Fruit fly (Drosophila melanogaster) Kc167 (cell line): ENCODE measurements around the gene CG4080.

Experiments used
- Myc ChIP-seq: fragments of >200 bp; optimal IDR thresholded peaks from 2 replicates; lab custom pipeline; 2017; ENCODE audit warnings: missing external identifiers
- Sin3A ChIP-seq: fragments of >200 bp; optimal IDR thresholded peaks from 2 replicates; lab custom pipeline; 2018; ENCODE audit warnings: missing external identifiers
- h ChIP-seq: fragments of >200 bp; optimal IDR thresholded peaks from 3 replicates; lab custom pipeline; 2018; ENCODE audit warnings: missing external identifiers
- insv ChIP-seq: fragments of >200 bp; optimal IDR thresholded peaks from 3 replicates; lab custom pipeline; 2018; ENCODE audit warnings: missing external identifiers
- psq ChIP-seq: fragments of >200 bp; optimal IDR thresholded peaks from 2 replicates; lab custom pipeline; 2017; ENCODE audit warnings: missing external identifiers
- ttk ChIP-seq: sonication (Bioruptor generic); optimal IDR thresholded peaks from 2 replicates; lab custom pipeline; 2017; ENCODE audit warnings: missing external identifiers

CG4080 gene

DNA sequence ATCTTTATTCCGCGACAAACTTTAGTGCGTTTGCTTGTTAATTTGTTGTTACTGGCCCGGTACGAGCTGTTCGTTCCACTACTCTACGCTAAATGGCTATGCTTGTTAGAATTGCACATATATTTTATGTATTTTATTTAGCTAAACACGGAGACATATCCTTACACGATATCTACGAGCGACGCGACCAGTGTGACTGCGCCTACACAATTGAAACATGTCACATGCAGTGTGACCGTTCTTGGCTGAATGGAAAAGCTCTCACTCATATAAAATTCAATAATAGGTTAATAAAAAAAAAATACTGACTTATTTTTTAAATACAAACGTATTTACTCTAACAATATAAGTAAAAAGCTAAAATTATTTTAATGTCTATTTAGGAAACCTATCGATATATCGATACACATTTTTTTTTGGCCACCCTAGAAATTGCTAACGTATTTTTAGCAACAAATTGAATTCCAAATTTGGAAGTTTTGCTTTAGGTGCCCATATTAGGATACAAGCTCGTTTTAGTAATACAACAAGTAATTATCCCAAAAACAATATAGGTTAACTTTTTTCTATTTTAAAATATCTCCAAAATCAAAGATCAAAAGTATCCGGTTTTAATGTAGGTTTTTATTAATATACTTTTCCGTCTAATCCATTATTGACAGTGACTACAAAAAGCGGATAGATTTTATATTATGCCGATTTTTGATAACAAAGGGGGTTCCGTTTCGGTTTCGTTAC, at the start of gene CG4080:
CG4080 (minus strand) TSS at position 215 of the 738 bp plus-strand sequence.
- no peak for TF ChIP-seq h (lab: Kevin White, UChicago)
- TF ChIP-seq ttk, result no peak
- no peak for TF ChIP-seq psq (lab: Kevin White, UChicago)
- TF ChIP-seq Sin3A, result no peak
- TF ChIP-seq Myc (lab: Kevin White, UChicago), result no peak
- TF ChIP-seq insv (lab: Kevin White, UChicago), result no peak

DNA sequence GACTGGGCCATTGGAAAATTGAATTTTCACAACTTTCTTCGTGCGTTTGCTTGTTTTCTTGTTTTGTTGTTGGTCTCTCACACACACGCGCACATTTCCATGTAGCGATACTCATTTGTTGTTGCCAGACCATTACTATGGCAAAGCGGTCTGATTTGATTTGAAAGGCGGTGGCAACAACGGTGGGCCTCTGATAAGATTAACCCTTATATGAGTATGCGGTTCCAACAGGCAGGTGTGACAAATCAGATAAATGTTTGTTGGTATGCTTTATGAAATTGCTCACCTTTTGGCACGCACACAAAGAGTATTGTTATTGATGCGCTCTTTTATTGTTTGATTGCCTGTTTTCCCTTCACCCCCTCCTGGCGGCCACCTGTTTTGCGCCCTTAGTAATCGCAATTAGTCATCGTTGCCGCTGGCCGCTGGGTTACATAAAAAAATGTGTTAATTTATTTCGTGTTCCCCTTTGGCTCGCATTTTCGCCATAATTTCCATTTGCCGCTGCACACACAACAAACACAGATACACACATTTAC, 48.3 kb upstream of the CG4080 start:
- no peak for TF ChIP-seq h (lab: Kevin White, UChicago)
- no peak for TF ChIP-seq ttk
- TF ChIP-seq Myc (lab: Kevin White, UChicago), result no peak
- TF ChIP-seq insv (lab: Kevin White, UChicago), result no peak
- no peak for TF ChIP-seq psq (lab: Kevin White, UChicago)
- no peak for TF ChIP-seq Sin3A

DNA sequence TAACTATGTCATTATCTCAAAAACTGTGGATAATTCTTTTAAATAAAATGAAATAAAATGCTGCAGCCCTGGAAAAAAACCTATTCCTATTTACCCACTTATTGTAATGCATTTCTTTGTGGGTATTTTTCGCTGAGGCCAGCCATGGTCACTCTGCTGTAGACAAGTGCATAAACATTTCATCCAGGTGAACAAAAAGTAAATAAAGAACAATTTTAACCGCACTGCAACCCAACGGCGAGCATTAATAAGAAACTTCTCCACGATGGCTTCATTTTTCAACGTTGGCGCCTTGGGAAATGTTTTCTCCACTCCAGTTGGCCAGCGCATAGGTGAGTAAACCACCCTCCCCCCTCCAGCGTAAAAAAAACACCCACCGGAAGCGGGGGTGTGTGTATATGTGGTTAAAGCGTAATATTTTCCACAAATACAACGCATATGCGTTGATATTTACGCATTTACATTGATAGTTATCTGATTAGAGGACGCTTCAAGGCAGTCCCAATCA, 47.8 kb upstream of the CG4080 start, which contains the start of gene CG3529:
CG3529 (plus strand) TSS at position 134 of the 508 bp plus-strand sequence.
- TF ChIP-seq Myc (lab: Kevin White, UChicago) (no peak), Sin3A (no peak), h (lab: Kevin White, UChicago) (no peak), psq (lab: Kevin White, UChicago) (no peak), insv (lab: Kevin White, UChicago) (no peak), ttk (no peak)

DNA sequence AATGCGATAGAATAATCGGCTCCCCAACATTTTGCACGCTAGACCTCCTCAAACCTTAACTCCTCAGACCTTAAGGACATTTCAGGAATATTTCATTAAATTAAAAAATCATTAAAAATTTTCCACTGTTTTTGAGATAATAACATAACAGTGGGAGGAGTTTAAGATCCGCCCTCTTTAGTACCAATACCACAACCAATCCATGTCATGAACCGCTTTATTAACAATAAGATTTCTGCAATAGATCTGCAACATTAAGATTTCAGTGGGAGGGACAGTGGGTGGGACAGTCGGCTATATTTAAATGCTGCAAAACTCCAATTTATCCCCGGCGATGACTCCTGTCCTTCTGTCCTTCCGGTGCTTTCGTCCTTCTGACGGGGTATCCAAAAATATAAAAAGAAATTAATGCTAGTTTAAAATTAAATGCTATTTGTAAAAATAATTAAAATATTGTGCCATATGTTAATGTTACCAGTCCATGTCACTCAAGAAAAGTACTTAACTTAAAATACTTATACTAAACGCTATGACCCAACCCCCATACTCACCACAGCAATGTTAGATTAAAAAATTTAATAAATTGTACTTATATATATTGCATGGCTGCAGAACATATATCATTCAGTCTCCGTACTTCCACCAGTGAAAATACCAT, 43.7 kb upstream of the CG4080 start, which contains the start of gene Srg3:
Srg3 (plus strand) TSS at position 608 of the 658 bp plus-strand sequence.
- TF ChIP-seq Sin3A (no peak), psq (lab: Kevin White, UChicago) (no peak), ttk (no peak), h (lab: Kevin White, UChicago) (no peak), insv (lab: Kevin White, UChicago) (no peak), Myc (lab: Kevin White, UChicago) (no peak)

DNA sequence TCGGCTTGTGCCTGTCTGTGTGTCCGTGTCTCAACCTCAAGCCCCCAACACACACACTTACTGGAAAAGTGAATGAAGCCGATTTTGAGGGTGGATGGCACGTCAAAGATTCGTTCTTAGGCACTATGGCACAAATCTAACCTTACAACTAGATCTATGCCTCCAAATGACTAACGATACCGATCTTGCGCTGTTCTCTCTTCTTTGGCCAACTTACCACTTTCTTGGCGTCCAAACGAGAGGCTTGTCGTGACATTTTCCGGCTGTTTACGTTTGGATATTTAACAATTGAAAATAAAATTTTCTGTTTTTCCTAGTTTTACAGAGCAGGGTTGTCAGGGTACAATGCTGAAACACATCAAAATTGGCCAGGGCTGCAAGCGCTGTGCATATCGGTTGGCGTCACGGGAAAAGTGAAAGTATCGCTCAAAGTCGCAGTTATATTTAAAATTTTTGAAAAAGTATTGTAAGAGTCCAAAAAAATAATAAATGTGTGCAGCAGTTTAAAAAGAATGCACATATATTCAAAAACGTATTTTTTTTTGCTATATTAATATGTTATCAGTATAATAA, 43.0 kb upstream of the CG4080 start, which contains the start of the genes Bet3 and Nf-YA:
Bet3 (minus strand) TSS at position 361 of the 573 bp plus-strand sequence.
Nf-YA (minus strand) TSS at position 361 of the 573 bp plus-strand sequence.
- no peak for TF ChIP-seq Myc (lab: Kevin White, UChicago)
- no peak for TF ChIP-seq Sin3A
- no peak for TF ChIP-seq insv (lab: Kevin White, UChicago)
- no peak for TF ChIP-seq h (lab: Kevin White, UChicago)
- no peak for TF ChIP-seq psq (lab: Kevin White, UChicago)
- TF ChIP-seq ttk, result no peak

DNA sequence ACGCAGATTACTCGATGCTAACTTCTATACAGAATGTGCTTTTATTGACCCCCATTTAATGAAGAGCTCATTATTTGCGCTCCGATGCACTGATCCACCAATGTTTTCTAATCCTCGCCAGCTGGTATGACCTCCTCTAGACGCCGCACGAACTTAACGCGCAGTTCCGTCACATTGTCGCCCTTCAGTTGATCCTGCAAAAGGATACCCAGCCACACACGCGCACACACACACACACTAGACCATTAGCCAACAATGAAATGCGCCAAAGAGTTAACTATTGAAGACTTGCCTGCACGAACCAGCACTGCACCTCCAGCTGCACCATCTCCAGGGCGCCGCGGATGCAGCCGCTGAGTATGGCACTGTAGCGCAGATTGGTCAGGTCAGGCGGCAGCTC, 39.8 kb upstream of the CG4080 start:
- TF ChIP-seq h (lab: Kevin White, UChicago), result no peak
- TF ChIP-seq Sin3A, result no peak
- no peak for TF ChIP-seq insv (lab: Kevin White, UChicago)

DNA sequence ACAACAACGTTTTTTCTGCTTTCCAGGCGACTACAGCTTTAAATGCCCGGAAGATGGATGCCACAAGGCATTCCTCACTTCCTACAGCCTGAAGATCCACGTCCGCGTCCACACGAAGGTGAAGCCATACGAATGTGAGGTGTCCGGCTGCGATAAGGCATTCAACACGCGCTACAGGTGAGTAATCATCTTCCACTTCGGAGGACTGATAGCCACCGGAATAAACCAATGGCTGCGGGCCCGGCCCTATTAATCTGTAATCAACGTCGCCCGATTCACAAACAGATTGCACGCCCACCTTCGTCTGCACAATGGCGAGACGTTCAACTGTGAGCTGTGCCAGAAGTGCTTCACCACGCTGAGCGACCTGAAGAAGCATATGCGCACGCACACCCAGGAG, 36.8 kb upstream of the CG4080 start:
- TF ChIP-seq insv (lab: Kevin White, UChicago) (no peak), Sin3A (no peak), h (lab: Kevin White, UChicago) (no peak), ttk (no peak), psq (lab: Kevin White, UChicago) (no peak), Myc (lab: Kevin White, UChicago) (no peak)

DNA sequence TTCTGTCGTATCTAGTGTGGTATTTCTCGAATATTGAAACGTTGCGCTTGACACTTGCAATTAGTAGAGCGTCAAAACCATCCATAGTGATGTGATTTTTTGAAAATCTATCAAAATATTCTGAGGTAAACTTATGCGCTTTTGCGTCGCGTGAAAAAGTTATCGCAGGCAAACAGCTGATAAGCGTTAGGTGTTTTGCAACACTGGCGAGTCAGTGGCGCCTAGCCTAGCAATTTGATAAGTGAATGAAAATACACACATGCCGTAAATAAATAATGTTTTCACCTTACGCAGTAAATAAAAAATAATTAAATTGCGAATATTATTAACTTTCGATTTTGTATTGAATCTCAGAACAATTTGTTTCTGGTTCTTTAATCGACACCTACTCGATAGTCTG, 36.3 kb upstream of the CG4080 start, which contains the start of gene CG42526:
CG42526 (minus strand) TSS at position 85 of the 400 bp plus-strand sequence.
- no peak for TF ChIP-seq Sin3A
- TF ChIP-seq h (lab: Kevin White, UChicago), result no peak
- no peak for TF ChIP-seq ttk
- TF ChIP-seq insv (lab: Kevin White, UChicago), result no peak
- TF ChIP-seq psq (lab: Kevin White, UChicago), result no peak
- TF ChIP-seq Myc (lab: Kevin White, UChicago), result no peak

DNA sequence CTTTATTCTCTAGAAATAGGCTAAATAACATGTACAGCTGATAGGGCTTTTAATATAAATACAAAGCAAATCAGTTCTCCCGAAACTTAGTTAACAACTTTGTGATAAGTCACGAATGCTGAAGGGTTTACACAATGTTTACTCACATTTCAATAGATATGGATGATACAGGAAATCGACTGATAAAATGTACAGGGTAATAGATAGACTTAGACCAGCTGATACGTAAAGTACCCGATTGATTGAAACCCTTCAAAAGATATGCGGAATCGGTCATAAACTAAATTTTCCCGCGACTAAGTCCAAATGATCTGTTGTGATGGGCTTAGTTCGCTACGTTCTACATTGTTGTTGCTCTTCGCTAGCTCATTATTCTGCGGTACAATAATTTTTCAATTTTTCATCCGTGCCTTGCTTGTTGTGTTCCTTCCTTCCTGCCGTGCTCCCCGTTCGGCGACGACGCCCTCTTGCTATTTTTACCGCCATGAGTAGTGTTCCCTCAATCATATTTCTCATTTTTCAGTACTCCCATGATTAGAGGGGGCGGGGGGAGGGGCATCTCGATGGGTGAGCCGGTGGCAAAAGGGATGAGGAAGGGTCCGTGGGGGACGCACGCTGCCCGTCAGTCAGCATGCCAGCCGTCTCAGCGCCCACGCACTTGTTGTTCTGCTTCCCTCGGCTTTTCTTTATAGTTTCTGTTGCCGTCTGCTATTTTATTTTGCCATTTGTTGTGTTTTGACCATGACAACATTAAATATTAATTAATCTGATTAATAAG, 34.0 kb upstream of the CG4080 start:
- TF ChIP-seq ttk (no peak), h (lab: Kevin White, UChicago) (no peak), Sin3A (no peak), insv (lab: Kevin White, UChicago) (no peak), Myc (lab: Kevin White, UChicago) (no peak)

DNA sequence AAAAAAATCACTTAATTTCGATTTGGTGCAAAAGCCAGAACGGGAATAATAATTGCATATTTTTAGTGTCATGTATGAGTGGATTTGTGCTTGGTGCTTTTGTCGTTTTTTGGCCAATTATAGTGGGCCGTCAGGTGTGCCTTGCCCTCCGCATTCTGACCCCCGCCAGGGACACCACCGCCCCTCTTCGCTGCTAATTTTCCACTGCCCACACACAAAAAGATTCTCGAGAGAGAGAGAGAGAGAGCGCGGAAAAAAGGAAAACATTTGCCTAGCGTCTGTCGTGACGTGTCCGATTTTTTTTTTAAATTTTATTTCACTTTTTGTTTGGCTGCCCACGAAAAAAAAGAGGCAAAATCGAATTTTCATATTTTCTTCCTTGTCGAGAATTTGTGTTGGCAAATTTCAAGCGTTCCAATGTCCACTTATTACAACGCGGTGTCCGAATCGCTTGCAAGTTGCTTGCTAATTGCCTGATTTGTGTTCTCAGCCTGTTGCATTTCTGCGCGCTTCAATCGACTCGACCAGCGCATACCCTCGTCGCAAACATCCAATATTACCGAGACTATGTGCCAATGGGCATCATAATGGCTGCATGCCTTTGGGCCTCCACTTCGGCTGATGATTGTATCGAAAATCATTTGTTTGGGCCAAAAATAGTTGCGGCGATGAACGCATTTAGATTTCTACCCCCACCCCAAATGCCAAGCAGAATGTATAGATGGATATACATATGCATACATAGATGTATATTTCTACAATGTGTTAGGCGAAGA, 33.0 kb upstream of the CG4080 start:
- TF ChIP-seq psq (lab: Kevin White, UChicago), result no peak
- no peak for TF ChIP-seq ttk
- TF ChIP-seq Sin3A, result no peak
- no peak for TF ChIP-seq insv (lab: Kevin White, UChicago)
- no peak for TF ChIP-seq h (lab: Kevin White, UChicago)
- TF ChIP-seq Myc (lab: Kevin White, UChicago), result no peak
